Worm (Caenorhabditis elegans): ENCODE measurements around the gene K09G1.1.
A peak's percentile ranks its signal among the peaks of the same experiment; 100 is the strongest.

The K09G1.1 gene

DNA sequence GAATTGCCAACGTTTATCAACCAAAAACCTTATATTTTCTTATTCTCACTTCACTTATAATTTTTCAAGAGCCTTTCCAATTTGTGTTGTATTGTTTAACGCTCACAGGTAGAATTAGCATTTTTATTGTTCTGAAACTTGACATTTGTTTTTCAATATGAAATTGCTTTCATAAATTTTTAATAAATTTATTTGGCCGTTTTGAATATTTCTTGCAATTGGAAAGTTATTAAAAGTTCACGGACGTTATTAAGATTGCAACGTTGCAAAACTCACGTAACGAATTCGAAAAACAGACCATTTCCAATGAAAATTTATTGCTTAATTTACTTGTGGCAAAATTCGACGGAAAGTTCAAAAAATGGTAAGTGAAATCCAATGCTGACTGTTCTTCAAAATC, 7.0 kb downstream of the K09G1.1 start, which contains the start of gene K09G1.2:
Gene K09G1.2, plus strand, starts transcription at position 301 of the 400 bp plus-strand sequence.
- TF ChIP-seq zip-5 (tag; optimal IDR thresholded peaks at IDR 0.05): no peak
- TF ChIP-seq pha-4 (tag; optimal IDR thresholded peaks at IDR 0.05): no peak
- TF ChIP-seq gmeb-2 (tag; optimal IDR thresholded peaks at IDR 0.05): no peak
- no peak for TF ChIP-seq ttx-3 (tag; optimal IDR thresholded peaks at IDR 0.05)
- TF ChIP-seq ref-2 (tag; optimal IDR thresholded peaks at IDR 0.05): no peak
- TF ChIP-seq hlh-15 (tag; optimal IDR thresholded peaks at IDR 0.05): no peak
- TF ChIP-seq ceh-6 (GFP tag; optimal IDR thresholded peaks at IDR 0.05): no peak
- TF ChIP-seq pag-3 (tag; optimal IDR thresholded peaks at IDR 0.05; ENCODE audit: borderline replicate concordance): no peak

DNA sequence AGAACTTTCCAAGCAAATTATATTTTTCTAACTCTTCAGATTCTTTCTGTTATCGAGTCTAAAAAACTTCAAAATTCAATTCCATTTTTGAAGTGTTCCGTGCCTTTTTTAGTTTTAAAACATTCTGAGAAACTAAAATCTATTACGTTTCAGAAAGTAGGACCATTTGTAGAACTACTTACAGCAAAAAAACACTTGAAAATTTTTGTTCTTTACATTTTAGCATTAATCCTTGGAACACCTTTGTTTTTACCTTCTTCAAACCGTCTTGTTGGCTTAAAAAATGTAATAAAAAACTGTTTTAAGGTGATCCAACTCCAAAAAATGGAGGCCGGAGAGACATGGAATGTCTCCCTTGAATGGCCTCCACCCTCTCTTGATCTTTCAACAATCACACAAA, 24.9 kb downstream of the K09G1.1 start, which contains the start of gene dop-2:
Gene dop-2, plus strand, starts transcription at position 301 of the 400 bp plus-strand sequence.
- TF ChIP-seq syd-9 (tag; optimal IDR thresholded peaks at IDR 0.05) (no peak), Y22D7AL.16 (tag; optimal IDR thresholded peaks at IDR 0.05) (no peak), lim-6 (tag; optimal IDR thresholded peaks at IDR 0.05) (no peak), ztf-16 (tag; optimal IDR thresholded peaks at IDR 0.05) (no peak)

DNA sequence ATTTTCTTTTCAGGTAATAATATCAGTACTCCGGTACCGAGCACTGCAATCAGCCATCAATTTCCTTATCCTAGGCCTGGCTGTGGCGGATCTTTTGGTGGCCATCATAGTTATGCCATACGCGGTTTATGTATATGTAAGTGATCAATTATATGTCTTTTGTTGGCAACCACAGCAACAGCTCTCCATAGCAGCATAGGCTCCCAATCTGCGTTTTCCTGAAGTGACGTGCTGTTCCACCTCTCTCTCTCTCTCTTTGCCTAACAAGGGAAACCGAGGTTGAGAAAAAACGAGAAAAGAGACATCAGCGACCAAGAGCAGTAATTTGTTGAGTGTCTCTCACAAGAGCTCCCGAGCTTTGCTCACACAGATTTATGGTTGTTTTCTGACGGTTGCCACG, 25.9 kb downstream of the K09G1.1 start:
- no peak for TF ChIP-seq ttx-3 (tag; optimal IDR thresholded peaks at IDR 0.05)
- TF ChIP-seq eyg-1 (tag; optimal IDR thresholded peaks at IDR 0.05): no peak
- no peak for TF ChIP-seq lim-6 (tag; optimal IDR thresholded peaks at IDR 0.05)
- no peak for TF ChIP-seq mec-3 (tag; optimal IDR thresholded peaks at IDR 0.05; ENCODE audit: borderline replicate concordance)
- no peak for TF ChIP-seq pat-9 (tag; optimal IDR thresholded peaks at IDR 0.05)
- no peak for TF ChIP-seq ceh-9 (tag; optimal IDR thresholded peaks at IDR 0.05)
- TF ChIP-seq unc-86 (tag; optimal IDR thresholded peaks at IDR 0.05): no peak
- TF ChIP-seq gmeb-2 (tag; optimal IDR thresholded peaks at IDR 0.05): no peak
- TF ChIP-seq sox-2 (GFP tag; IDR thresholded peaks at IDR 0.05): no peak
- no peak for TF ChIP-seq hlh-13 (GFP tag; optimal IDR thresholded peaks at IDR 0.05)
- TF ChIP-seq pha-2 (tag; optimal IDR thresholded peaks at IDR 0.05): no peak
- no peak for TF ChIP-seq ama-1 (optimal IDR thresholded peaks at IDR 0.05)
- TF ChIP-seq hlh-6 (tag; optimal IDR thresholded peaks at IDR 0.05): no peak
- no peak for TF ChIP-seq ceh-19 (GFP tag; optimal IDR thresholded peaks at IDR 0.05)
- TF ChIP-seq elt-4 (tag; optimal IDR thresholded peaks at IDR 0.05): no peak
- no peak for TF ChIP-seq hlh-8 (tag; optimal IDR thresholded peaks at IDR 0.05)
- no peak for TF ChIP-seq nhr-11 (tag; optimal IDR thresholded peaks at IDR 0.05)
- TF ChIP-seq tbx-2 (tag; optimal IDR thresholded peaks at IDR 0.05): no peak
- no peak for TF ChIP-seq tbx-7 (tag; optimal IDR thresholded peaks at IDR 0.05)

DNA sequence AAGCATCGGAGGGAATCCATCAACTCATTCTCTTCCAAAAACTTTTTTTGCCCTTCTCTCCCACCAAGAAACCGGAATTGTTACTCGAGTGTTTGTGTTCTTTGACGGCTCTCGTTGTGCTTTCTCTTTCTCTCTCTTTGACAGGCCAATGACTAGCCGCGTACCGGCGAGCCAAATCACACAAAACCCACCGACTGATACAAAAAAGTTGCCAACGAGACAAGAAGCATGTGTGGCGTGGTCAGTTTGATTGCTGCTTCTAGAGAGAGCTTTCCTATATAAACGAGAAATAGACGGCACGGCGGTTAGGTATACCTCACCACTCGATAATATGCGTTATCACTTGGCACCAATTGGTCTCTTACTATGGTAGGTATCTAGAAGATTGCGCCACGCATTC, 32.4 kb downstream of the K09G1.1 start, which contains the start of gene pqn-63:
Gene pqn-63, plus strand, starts transcription at position 307 of the 400 bp plus-strand sequence.
- TF ChIP-seq unc-55 (GFP tag; optimal IDR thresholded peaks at IDR 0.05) (no peak), ets-4 (tag; optimal IDR thresholded peaks at IDR 0.05) (peak; percentile 8), syd-9 (tag; optimal IDR thresholded peaks at IDR 0.05) (no peak), ceh-18 (tag; optimal IDR thresholded peaks at IDR 0.05) (no peak), fax-1 (tag; optimal IDR thresholded peaks at IDR 0.05) (no peak), tbx-7 (tag; optimal IDR thresholded peaks at IDR 0.05) (no peak), elt-2 (tag; optimal IDR thresholded peaks at IDR 0.05) (no peak)

DNA sequence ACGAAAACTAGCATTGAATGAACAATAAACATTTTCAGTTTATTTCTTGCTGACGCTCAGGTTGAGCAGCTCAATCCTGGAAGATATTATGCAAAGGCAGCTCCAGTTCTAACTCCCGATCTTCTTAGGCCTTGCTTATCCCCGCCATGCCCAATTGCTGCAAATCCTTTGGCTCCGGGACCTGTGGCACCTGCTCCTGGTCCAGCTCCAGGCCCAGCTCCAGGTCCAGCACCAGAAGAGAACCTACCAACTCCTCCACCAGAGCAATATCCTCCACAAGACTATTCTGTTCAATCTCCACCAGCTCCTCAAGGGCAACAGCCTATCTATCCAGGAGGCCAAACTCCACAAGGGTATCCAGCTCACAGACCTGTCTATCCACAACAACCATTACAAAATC, 32.8 kb downstream of the K09G1.1 start:
- no peak for TF ChIP-seq gmeb-2 (tag; optimal IDR thresholded peaks at IDR 0.05)
- TF ChIP-seq fkh-10 (GFP tag; optimal IDR thresholded peaks at IDR 0.05): no peak
- TF ChIP-seq elt-4 (tag; optimal IDR thresholded peaks at IDR 0.05): no peak
- TF ChIP-seq elt-2 (tag; optimal IDR thresholded peaks at IDR 0.05): no peak
- TF ChIP-seq ahr-1 (tag; optimal IDR thresholded peaks at IDR 0.05): no peak
- TF ChIP-seq unc-55 (GFP tag; optimal IDR thresholded peaks at IDR 0.05): no peak
- TF ChIP-seq ref-2 (tag; optimal IDR thresholded peaks at IDR 0.05): no peak
- TF ChIP-seq sox-2 (GFP tag; IDR thresholded peaks at IDR 0.05): no peak
- TF ChIP-seq hlh-15 (tag; optimal IDR thresholded peaks at IDR 0.05): no peak
- no peak for TF ChIP-seq ceh-6 (GFP tag; optimal IDR thresholded peaks at IDR 0.05)
- no peak for TF ChIP-seq ceh-34 (tag; optimal IDR thresholded peaks at IDR 0.05)
- TF ChIP-seq nhr-11 (tag; optimal IDR thresholded peaks at IDR 0.05): no peak
- TF ChIP-seq K02D7.2 (tag; optimal IDR thresholded peaks at IDR 0.05): no peak
- no peak for TF ChIP-seq C08G9.2 (tag; optimal IDR thresholded peaks at IDR 0.05)
- TF ChIP-seq che-1 (tag; optimal IDR thresholded peaks at IDR 0.05): no peak
- TF ChIP-seq syd-9 (tag; optimal IDR thresholded peaks at IDR 0.05): no peak

Measured in whole organism, late embryonic.